Worm (Caenorhabditis elegans): ENCODE results near the gene srab-6.
"Not testable (repeated sequence)": the region's sequence is repeated elsewhere in the genome, so short reads cannot be mapped to it uniquely, and the experiment has no call there.

srab-6 gene

DNA sequence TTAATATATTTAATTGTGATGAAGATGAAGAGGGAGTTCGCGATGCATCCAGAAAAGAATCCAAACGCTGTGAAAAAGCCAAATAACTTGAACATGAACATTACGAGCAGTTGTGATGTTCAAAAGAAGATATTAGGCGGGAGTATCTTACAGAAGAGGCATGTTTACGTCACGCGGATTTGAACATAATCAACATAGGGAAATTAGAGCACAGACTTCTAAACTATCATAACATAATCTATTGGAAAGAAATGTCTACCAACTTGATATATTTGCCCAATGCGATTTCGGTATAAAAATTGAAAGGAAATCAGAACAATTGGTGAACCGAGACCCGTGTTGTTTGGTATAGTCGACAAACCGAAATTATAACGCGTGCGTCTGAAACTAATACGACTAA lies 47.6 kb downstream of the srab-6 start, which contains the start of gene str-66:
Gene str-66, minus strand, starts transcription at position 101 of the 400 bp plus-strand sequence.
- TF ChIP-seq madf-9 (GFP tag; conservative IDR thresholded peaks at IDR 0.05) (no peak), dve-1 (tag; optimal IDR thresholded peaks at IDR 0.05; ENCODE audit: insufficient read depth) (no peak), T26A8.4 (GFP tag; IDR thresholded peaks at IDR 0.05) (no peak), dpl-1 (GFP tag; optimal IDR thresholded peaks at IDR 0.05) (no peak), F49E8.2 (tag; optimal IDR thresholded peaks at IDR 0.05; ENCODE audit: borderline replicate concordance) (no peak), unc-39 (tag; optimal IDR thresholded peaks at IDR 0.05) (no peak), ZK337.2 (GFP tag; IDR thresholded peaks at IDR 0.05) (no peak), nhr-25 (tag; optimal IDR thresholded peaks at IDR 0.05; ENCODE audit: borderline replicate concordance, insufficient read depth) (no peak), lin-13 (GFP tag; optimal IDR thresholded peaks at IDR 0.05) (no peak), jun-1 (tag; optimal IDR thresholded peaks at IDR 0.05) (no peak), attf-4 (tag; optimal IDR thresholded peaks at IDR 0.05) (no peak), spr-3 (GFP tag; optimal IDR thresholded peaks at IDR 0.05) (no peak), daf-12 (tag; optimal IDR thresholded peaks at IDR 0.05) (no peak), mep-1 (tag; optimal IDR thresholded peaks at IDR 0.05) (no peak), snpc-4 (tag; optimal IDR thresholded peaks at IDR 0.05) (no peak), daf-16 (GFP tag; optimal IDR thresholded peaks at IDR 0.05) (no peak), daf-16 (tag; optimal IDR thresholded peaks at IDR 0.05) (no peak), lin-1 (GFP tag; IDR thresholded peaks at IDR 0.05) (no peak), nhr-42 (GFP tag; IDR thresholded peaks at IDR 0.05) (no peak), arid-1 (GFP tag; conservative IDR thresholded peaks at IDR 0.05) (no peak)

DNA sequence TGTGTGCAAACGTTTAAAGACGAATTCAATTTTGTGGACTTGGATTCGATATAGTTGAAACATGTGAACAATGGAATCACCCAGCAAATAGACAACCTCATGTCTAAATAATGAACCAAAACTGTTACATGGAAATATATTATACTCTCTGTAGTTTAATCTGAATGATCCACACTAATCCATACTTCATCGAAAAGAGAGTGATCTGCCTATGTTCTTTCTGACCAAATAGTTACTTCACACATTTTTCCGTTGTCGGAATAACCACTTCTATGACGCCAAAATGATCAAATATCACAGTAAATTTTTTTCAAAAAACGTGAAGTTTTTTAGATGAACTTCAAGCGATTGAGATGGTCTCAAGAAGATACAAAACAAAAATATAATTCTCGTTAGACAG lies 49.7 kb downstream of the srab-6 start, which contains the start of gene Y73C8C.4:
Gene Y73C8C.4, minus strand, starts transcription at position 101 of the 400 bp plus-strand sequence.
- not testable (repeated sequence) for TF ChIP-seq unc-130 (GFP tag; optimal IDR thresholded peaks at IDR 0.05); dmd-8 (GFP tag; IDR thresholded peaks at IDR 0.05); jun-1 (tag; optimal IDR thresholded peaks at IDR 0.05)

DNA sequence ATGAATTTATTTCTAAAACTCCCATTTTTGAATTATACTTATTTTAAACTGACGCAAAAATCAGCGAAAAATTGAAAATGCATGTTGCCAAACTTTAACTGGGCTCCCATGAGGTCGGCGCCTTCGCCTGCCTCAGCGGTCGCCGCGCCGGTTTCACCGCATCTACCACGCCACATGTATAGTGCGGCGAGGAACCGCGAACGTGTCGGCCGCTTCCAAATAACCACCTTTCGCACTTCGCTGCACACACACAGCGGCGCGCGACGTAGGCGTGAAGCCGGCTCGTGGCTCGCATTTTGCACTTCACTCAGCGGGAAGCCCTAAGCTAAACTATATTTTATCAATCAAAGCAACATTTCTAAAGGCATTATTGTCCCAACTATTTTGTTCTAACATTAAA lies 51.2 kb downstream of the srab-6 start:
- TF ChIP-seq dmd-8 (GFP tag; IDR thresholded peaks at IDR 0.05) = no peak
- no peak for TF ChIP-seq aly-2 (tag; optimal IDR thresholded peaks at IDR 0.05)
- no peak for TF ChIP-seq ztf-7 (tag; optimal IDR thresholded peaks at IDR 0.05)
- no peak for TF ChIP-seq lin-39 (tag; optimal IDR thresholded peaks at IDR 0.05)
- no peak for TF ChIP-seq daf-16 (GFP tag; optimal IDR thresholded peaks at IDR 0.05)
- no peak for TF ChIP-seq daf-16 (tag; optimal IDR thresholded peaks at IDR 0.05)
- TF ChIP-seq lin-15B (tag; optimal IDR thresholded peaks at IDR 0.05) = no peak
- TF ChIP-seq mdl-1 (tag; optimal IDR thresholded peaks at IDR 0.05) = no peak
- TF ChIP-seq rbr-2 (tag; optimal IDR thresholded peaks at IDR 0.05) = no peak
- TF ChIP-seq sdz-12 (GFP tag; optimal IDR thresholded peaks at IDR 0.05) = no peak
- peak; percentile 83 for TF ChIP-seq set-16 (GFP tag; IDR thresholded peaks at IDR 0.05)
- no peak for TF ChIP-seq T26A8.4 (GFP tag; IDR thresholded peaks at IDR 0.05)
- no peak for TF ChIP-seq T20F7.1 (GFP tag; optimal IDR thresholded peaks at IDR 0.05)
- TF ChIP-seq unc-62 (GFP tag; optimal IDR thresholded peaks at IDR 0.05 in 1 of 2) = no peak
- no peak for TF ChIP-seq unc-62 (tag; optimal IDR thresholded peaks at IDR 0.05)
- TF ChIP-seq dmd-9 (GFP tag; IDR thresholded peaks at IDR 0.05) = 0 out of 2 replicates have a peak, but pooled peaks have one; percentile 12

Data from whole organism, L4 larva.